Fruit fly (Drosophila melanogaster) whole organism, embryonic: Measurements from ENCODE around the gene CG10602.

ENCODE experiments used
- Antp ChIP-seq: fragments of 200-800 bp; sonication (Bioruptor generic); optimal IDR thresholded peaks from 3 replicates; lab custom pipeline; 2016; ENCODE audit warnings: missing biosample characterization, missing genetic modification characterization
- BEAF-32 ChIP-seq: fragments of 200-800 bp; sonication (Bioruptor generic); optimal IDR thresholded peaks from 3 replicates; lab custom pipeline; 2017; ENCODE audit warnings: missing biosample characterization, missing genetic modification characterization, mild to moderate bottlenecking, moderate library complexity, missing genetic modification reagents
- Bdp1 ChIP-seq: fragments of 200-800 bp; sonication (Bioruptor generic); optimal IDR thresholded peaks from 3 replicates; lab custom pipeline; 2016; ENCODE audit warnings: missing biosample characterization, missing genetic modification characterization
- Bgb ChIP-seq: fragments of 200-800 bp; sonication (Bioruptor generic); IDR thresholded peaks from 2 replicates; pipeline ENCODE4 v1.3.6; 2022; ENCODE audit warnings: missing biosample characterization, missing genetic modification characterization; ENCODE audit not compliant: partially characterized antibody
- BtbVII ChIP-seq: fragments of 200-800 bp; sonication (Bioruptor generic); optimal IDR thresholded peaks from 3 replicates; lab custom pipeline; 2017; ENCODE audit warnings: missing biosample characterization, mild to moderate bottlenecking, missing genetic modification characterization
- CG12744 ChIP-seq: fragments of 200-800 bp; sonication (Bioruptor generic); optimal IDR thresholded peaks from 2 replicates; lab custom pipeline; 2016; ENCODE audit warnings: missing biosample characterization, missing genetic modification characterization
- CG13123 ChIP-seq: fragments of 200-800 bp; sonication (Bioruptor generic); optimal IDR thresholded peaks from 2 replicates; lab custom pipeline; 2016; ENCODE audit warnings: missing biosample characterization, missing genetic modification characterization
- CG14710 ChIP-seq: fragments of 200-800 bp; sonication (Bioruptor generic); optimal IDR thresholded peaks from 3 replicates; lab custom pipeline; 2019; ENCODE audit warnings: missing biosample characterization, mild to moderate bottlenecking, missing genetic modification characterization, moderate library complexity
- CG1792 ChIP-seq: fragments of 200-800 bp; sonication (Bioruptor generic); optimal IDR thresholded peaks from 2 replicates; lab custom pipeline; 2016; ENCODE audit warnings: missing biosample characterization, missing genetic modification characterization
- CG2678 ChIP-seq: fragments of 200-800 bp; sonication (Bioruptor generic); optimal IDR thresholded peaks from 3 replicates; lab custom pipeline; 2019; ENCODE audit warnings: missing biosample characterization, mild to moderate bottlenecking, missing genetic modification characterization, moderate library complexity
- CG30403 ChIP-seq: fragments of 200-800 bp; sonication (Bioruptor generic); optimal IDR thresholded peaks from 3 replicates; lab custom pipeline; 2016; ENCODE audit warnings: missing biosample characterization, missing genetic modification characterization
- CG34422 ChIP-seq: fragments of 200-800 bp; sonication (Bioruptor generic); IDR thresholded peaks from 3 replicates; pipeline ENCODE4 v1.3.6; 2022; ENCODE audit warnings: missing biosample characterization, missing genetic modification characterization
- CG3726 ChIP-seq: fragments of 200-800 bp; sonication (Bioruptor generic); IDR thresholded peaks from 3 replicates; pipeline ENCODE4, ENCODE4 v1.3.6; 2022; ENCODE audit warnings: missing biosample characterization, missing genetic modification characterization
- CG3847 ChIP-seq: fragments of 200-800 bp; sonication (Bioruptor generic); IDR thresholded peaks from 2 replicates; pipeline ENCODE4 v1.3.6; 2022; ENCODE audit warnings: missing biosample characterization, missing genetic modification characterization
- CG6272 ChIP-seq: fragments of 200-800 bp; sonication (Bioruptor generic); IDR thresholded peaks from 2 replicates; pipeline ENCODE4 v1.3.6; 2022; ENCODE audit warnings: missing biosample characterization, missing genetic modification characterization
- CG6654 ChIP-seq: fragments of 200-800 bp; sonication (Bioruptor generic); optimal IDR thresholded peaks from 2 replicates; lab custom pipeline; 2017; ENCODE audit warnings: missing biosample characterization, mild to moderate bottlenecking, missing genetic modification characterization
- CG6854 ChIP-seq: fragments of 200-800 bp; sonication (Bioruptor generic); optimal IDR thresholded peaks from 3 replicates; lab custom pipeline; 2017; ENCODE audit warnings: missing biosample characterization, mild to moderate bottlenecking, missing genetic modification characterization
- CG7372 ChIP-seq: fragments of 200-800 bp; sonication (Bioruptor generic); IDR thresholded peaks from 2 replicates; pipeline ENCODE4 v1.3.6; 2022; ENCODE audit warnings: missing biosample characterization, missing genetic modification characterization
- CG7745 ChIP-seq: fragments of 200-800 bp; sonication (Bioruptor generic); optimal IDR thresholded peaks from 2 replicates; lab custom pipeline; 2018; ENCODE audit warnings: missing biosample characterization, mild to moderate bottlenecking, missing genetic modification characterization, moderate library complexity
- CG8924 ChIP-seq: fragments of 200-800 bp; optimal IDR thresholded peaks from 3 replicates; lab custom pipeline; 2019; ENCODE audit warnings: missing biosample characterization, mild to moderate bottlenecking, missing genetic modification characterization, moderate library complexity
- CG9876 ChIP-seq: fragments of 200-800 bp; sonication (Bioruptor generic); optimal IDR thresholded peaks from 2 replicates; lab custom pipeline; 2016; ENCODE audit warnings: missing biosample characterization, missing genetic modification characterization
- CG9932 ChIP-seq: fragments of 200-800 bp; sonication (Bioruptor generic); IDR thresholded peaks from 2 replicates; pipeline ENCODE4 v1.3.6; 2022; ENCODE audit warnings: missing biosample characterization, missing genetic modification characterization
- CoRest ChIP-seq: fragments of 200-800 bp; sonication (Bioruptor generic); optimal IDR thresholded peaks from 3 replicates; lab custom pipeline; 2018; ENCODE audit warnings: missing biosample characterization, mild to moderate bottlenecking, missing genetic modification characterization, moderate library complexity
- Dref ChIP-seq: fragments of 200-800 bp; sonication (Bioruptor generic); IDR thresholded peaks from 2 replicates; pipeline ENCODE4 v1.3.6; 2022; ENCODE audit warnings: missing biosample characterization, missing genetic modification characterization
- E2f2 ChIP-seq: fragments of 200-800 bp; sonication (Bioruptor generic); IDR thresholded peaks from 2 replicates; pipeline ENCODE4 v1.3.6; 2022; ENCODE audit warnings: missing biosample characterization, missing genetic modification characterization
- Eip74EF ChIP-seq, 2 experiments: fragments of 200-800 bp in 1 of 2; fragments of >200 bp in 1 of 2; sonication (Bioruptor generic) in 1 of 2; optimal IDR thresholded peaks; 2 replicates each; lab custom pipeline; 2017 to 2019; ENCODE audit warnings: missing biosample characterization in 2 of 2, missing genetic modification characterization in 2 of 2, mild to moderate bottlenecking in 1 of 2, moderate library complexity in 1 of 2
- HLH54F ChIP-seq: fragments of 200-800 bp; sonication (Bioruptor generic); optimal IDR thresholded peaks from 3 replicates; lab custom pipeline; 2016; ENCODE audit warnings: missing biosample characterization, missing genetic modification characterization
- Hr39 ChIP-seq: fragments of >200 bp; optimal IDR thresholded peaks from 2 replicates; lab custom pipeline; 2017
- Kr ChIP-seq: fragments of 200-800 bp; sonication (Bioruptor generic); optimal IDR thresholded peaks from 2 replicates; lab custom pipeline; 2017; ENCODE audit warnings: missing biosample characterization, mild to moderate bottlenecking, missing genetic modification characterization
- Side ChIP-seq: fragments of 200-800 bp; sonication (Bioruptor generic); optimal IDR thresholded peaks from 2 replicates; lab custom pipeline; 2016; ENCODE audit warnings: missing biosample characterization, missing genetic modification characterization
- Sry-β ChIP-seq: fragments of 200-800 bp; sonication (Bioruptor generic); optimal IDR thresholded peaks from 2 replicates; lab custom pipeline; 2018; ENCODE audit warnings: missing biosample characterization, mild to moderate bottlenecking, missing genetic modification characterization, moderate library complexity
- Sry-δ ChIP-seq: fragments of 200-800 bp; sonication (Bioruptor generic); optimal IDR thresholded peaks from 2 replicates; lab custom pipeline; 2016; ENCODE audit warnings: missing biosample characterization, missing genetic modification characterization
- YL-1 ChIP-seq: fragments of 200-800 bp; sonication (Bioruptor generic); optimal IDR thresholded peaks from 3 replicates; lab custom pipeline; 2017; ENCODE audit warnings: missing biosample characterization, mild to moderate bottlenecking, missing genetic modification characterization
- cas ChIP-seq: fragments of 200-800 bp; sonication (Bioruptor generic); IDR thresholded peaks from 2 replicates; pipeline ENCODE4 v1.3.6; 2022; ENCODE audit warnings: missing biosample characterization, missing genetic modification characterization
- chm ChIP-seq: fragments of 200-800 bp; sonication (Bioruptor generic); IDR thresholded peaks from 2 replicates; pipeline ENCODE4 v1.3.6; 2022; ENCODE audit warnings: missing biosample characterization, missing genetic modification characterization
- crc ChIP-seq: fragments of 200-800 bp; sonication (Bioruptor generic); optimal IDR thresholded peaks from 2 replicates; lab custom pipeline; 2016; ENCODE audit warnings: missing biosample characterization, missing genetic modification characterization
- dati ChIP-seq: fragments of 200-800 bp; sonication (Bioruptor generic); IDR thresholded peaks from 2 replicates; pipeline ENCODE4 v1.3.6; 2022; ENCODE audit warnings: missing biosample characterization, missing genetic modification characterization
- eyg ChIP-seq: fragments of 200-800 bp; sonication (Bioruptor generic); optimal IDR thresholded peaks from 3 replicates; lab custom pipeline; 2016; ENCODE audit warnings: missing biosample characterization, missing genetic modification characterization
- fd64A ChIP-seq: fragments of 200-800 bp; sonication (Bioruptor generic); optimal IDR thresholded peaks from 3 replicates; lab custom pipeline; 2018; ENCODE audit warnings: missing biosample characterization, mild to moderate bottlenecking, missing genetic modification characterization
- gt ChIP-seq: fragments of 200-800 bp; sonication (Bioruptor generic); IDR thresholded peaks from 2 replicates; pipeline ENCODE4 v1.3.6; 2022; ENCODE audit warnings: missing biosample characterization, missing genetic modification characterization
- lab ChIP-seq: fragments of 200-800 bp; sonication (Bioruptor generic); optimal IDR thresholded peaks from 3 replicates; lab custom pipeline; 2017; ENCODE audit warnings: missing biosample characterization, missing genetic modification characterization, mild to moderate bottlenecking, moderate library complexity, missing genetic modification reagents
- oc ChIP-seq: fragments of 200-800 bp; sonication (Bioruptor generic); optimal IDR thresholded peaks from 2 replicates; lab custom pipeline; 2018; ENCODE audit warnings: missing biosample characterization, mild to moderate bottlenecking, missing genetic modification characterization, moderate library complexity
- pnt ChIP-seq: fragments of 200-800 bp; sonication (Bioruptor generic); optimal IDR thresholded peaks from 3 replicates; lab custom pipeline; 2016; ENCODE audit warnings: missing biosample characterization, missing genetic modification characterization
- pzg ChIP-seq: fragments of 200-800 bp; sonication (Bioruptor generic); optimal IDR thresholded peaks from 3 replicates; lab custom pipeline; 2018; ENCODE audit warnings: missing biosample characterization, mild to moderate bottlenecking, missing genetic modification characterization, moderate library complexity
- schlank ChIP-seq: fragments of 200-800 bp; sonication (Bioruptor generic); optimal IDR thresholded peaks from 2 replicates; lab custom pipeline; 2018; ENCODE audit warnings: missing biosample characterization, mild to moderate bottlenecking, missing genetic modification characterization
- sd ChIP-seq: fragments of 200-800 bp; sonication (Bioruptor generic); optimal IDR thresholded peaks from 3 replicates; lab custom pipeline; 2018; ENCODE audit warnings: missing biosample characterization, mild to moderate bottlenecking, missing genetic modification characterization, moderate library complexity
- sens-2 ChIP-seq: fragments of 200-800 bp; sonication (Bioruptor generic); IDR thresholded peaks from 2 replicates; pipeline ENCODE4 v1.3.6; 2022; ENCODE audit warnings: missing biosample characterization, missing genetic modification characterization
- seq ChIP-seq: fragments of 200-800 bp; sonication (Bioruptor generic); IDR thresholded peaks from 2 replicates; pipeline ENCODE4 v1.3.6; 2022; ENCODE audit warnings: missing biosample characterization, missing genetic modification characterization
- sisA ChIP-seq: fragments of 200-800 bp; sonication (Bioruptor generic); IDR thresholded peaks from 2 replicates; pipeline ENCODE4 v1.3.6; 2022; ENCODE audit warnings: missing biosample characterization, missing genetic modification characterization
- ssp ChIP-seq: fragments of 200-800 bp; sonication (Bioruptor generic); IDR thresholded peaks from 2 replicates; pipeline ENCODE4 v1.3.6; 2022; ENCODE audit warnings: missing biosample characterization, missing genetic modification characterization
- tll ChIP-seq, 2 experiments: fragments of 200-800 bp in 1 of 2; fragments of >200 bp in 1 of 2; sonication (Bioruptor generic) in 1 of 2; optimal IDR thresholded peaks; 2 replicates each; lab custom pipeline; 2017 to 2019; ENCODE audit warnings: missing biosample characterization in 2 of 2, missing genetic modification characterization in 2 of 2, mild to moderate bottlenecking in 1 of 2, moderate library complexity in 1 of 2
- trh ChIP-seq: fragments of 200-800 bp; sonication (Bioruptor generic); optimal IDR thresholded peaks from 2 replicates; lab custom pipeline; 2016; ENCODE audit warnings: missing biosample characterization, missing genetic modification characterization

Gene CG10602

dm6 chr2L:18823243-18823803, 35.7 kb downstream of the CG10602 start, which contains the start of gene Ugt36D1 (continued):
- no peak for TF ChIP-seq CG6272
- no peak for TF ChIP-seq CG12744 (GFP tag; lab: Kevin White, UChicago)
- TF ChIP-seq CG3726 (GFP tag; lab: Robert Waterston, UW) = no peak
- TF ChIP-seq YL-1 (GFP tag; lab: Kevin White, UChicago) = no peak
- TF ChIP-seq CG1792 (GFP tag; lab: Kevin White, UChicago) = no peak
- no peak for TF ChIP-seq CG9876 (GFP tag; lab: Kevin White, UChicago)
- TF ChIP-seq cas (GFP tag; lab: Robert Waterston, UW) = no peak
- no peak for TF ChIP-seq E2f2 (GFP tag; lab: Robert Waterston, UW)
- TF ChIP-seq trh (GFP tag; lab: Kevin White, UChicago) = no peak
- no peak for TF ChIP-seq CG7372 (GFP tag; lab: Robert Waterston, UW)
- no peak for TF ChIP-seq chm (GFP tag; lab: Robert Waterston, UW)
- TF ChIP-seq gt (GFP tag; lab: Robert Waterston, UW) = no peak
- TF ChIP-seq HLH54F (GFP tag; lab: Kevin White, UChicago) = no peak
- no peak for TF ChIP-seq CG7745 (tag; lab: Kevin White, UChicago)
- no peak for TF ChIP-seq ssp
- no peak for TF ChIP-seq BtbVII (GFP tag; lab: Kevin White, UChicago)
- no peak for TF ChIP-seq pzg (GFP tag; lab: Kevin White, UChicago)
- no peak for TF ChIP-seq dati (GFP tag; lab: Robert Waterston, UW)
- TF ChIP-seq CG9932 (GFP tag; lab: Robert Waterston, UW) = no peak
- TF ChIP-seq Antp = no peak
- TF ChIP-seq CG13123 (GFP tag; lab: Kevin White, UChicago) = no peak
- TF ChIP-seq eyg (GFP tag; lab: Kevin White, UChicago) = no peak
- TF ChIP-seq Side = no peak
- TF ChIP-seq Bgb (GFP tag; lab: Robert Waterston, UW) = peak; percentile 52
- TF ChIP-seq CG30403 = no peak
- no peak for TF ChIP-seq CG2678
- no peak for TF ChIP-seq Eip74EF (GFP tag; optimal IDR thresholded peaks at IDR 0.05; lab: Kevin White, UChicago)
- no peak for TF ChIP-seq sens-2
- TF ChIP-seq CG3847 = no peak
- TF ChIP-seq Bdp1 (GFP tag; lab: Kevin White, UChicago) = no peak
- peak; percentile 27 for TF ChIP-seq oc (tag; lab: Kevin White, UChicago)
- peak; percentile 93 for TF ChIP-seq Sry-β (GFP tag; lab: Kevin White, UChicago)
- TF ChIP-seq lab (GFP tag; lab: Kevin White, UChicago) = peak; percentile 32
- TF ChIP-seq crc (GFP tag; lab: Kevin White, UChicago) = no peak
- TF ChIP-seq Hr39 (lab: Kevin White, UChicago) = no peak
- TF ChIP-seq tll (GFP tag; optimal IDR thresholded peaks at IDR 0.05; lab: Kevin White, UChicago) = no peak
- no peak for TF ChIP-seq fd64A (GFP tag; lab: Kevin White, UChicago)
- TF ChIP-seq CG8924 (tag; lab: Kevin White, UChicago) = no peak
- no peak; the same call in 2 of the 3 replicates for TF ChIP-seq CG34422 (GFP tag; lab: Robert Waterston, UW)
- no peak for TF ChIP-seq Kr (GFP tag; lab: Kevin White, UChicago)
- peak; percentile 76 for TF ChIP-seq sd (tag; lab: Kevin White, UChicago)
- TF ChIP-seq CoRest (tag; lab: Kevin White, UChicago) = no peak
- no peak for TF ChIP-seq seq (GFP tag; lab: Robert Waterston, UW)
- TF ChIP-seq Dref (GFP tag; lab: Robert Waterston, UW) = no peak
- no peak for TF ChIP-seq schlank (tag; lab: Kevin White, UChicago)
- no peak for TF ChIP-seq CG6654
- no peak; the same call in 1 of the 2 replicates for TF ChIP-seq sisA (GFP tag; lab: Robert Waterston, UW)
- TF ChIP-seq BEAF-32 (GFP tag; lab: Kevin White, UChicago) = no peak
- no peak for TF ChIP-seq pnt
- no peak for TF ChIP-seq Sry-δ
- no peak for TF ChIP-seq CG6854 (GFP tag; lab: Kevin White, UChicago)
- TF ChIP-seq CG14710 (tag; lab: Kevin White, UChicago) = peak; percentile 10
